Worm (Caenorhabditis elegans) whole organism, L2 larva: Measurements from ENCODE around the gene nspc-1.

Experiments
- fos-1 ChIP-seq: fragments of 150-350 bp; optimal IDR thresholded peaks from 2 replicates; lab custom pipeline; 2014; ENCODE audit warnings: missing biosample characterization, missing genetic modification characterization
- nhr-237 ChIP-seq: fragments of 150-350 bp; optimal IDR thresholded peaks from 2 replicates; lab custom pipeline; 2014; ENCODE audit warnings: missing biosample characterization, missing genetic modification characterization

ce11 chrX:8563663-8564450 lies 29.0 kb upstream of the nspc-1 start:
- peak; percentile 75 for TF ChIP-seq fos-1 (tag; lab: Kevin White, UChicago)
- no peak for TF ChIP-seq nhr-237 (tag; lab: Kevin White, UChicago)
